Worm (Caenorhabditis elegans): ENCODE measurements around the gene Y44A6D.1.
A peak's percentile ranks its signal among the peaks of the same experiment; 100 is the strongest.

Y44A6D.1 gene

ce11 chrV:20830409-20830808 is 40.6 kb upstream of the Y44A6D.1 start:
- no peak for TF ChIP-seq elt-3 (tag; optimal IDR thresholded peaks at IDR 0.05)
- no peak for TF ChIP-seq nhr-28 (tag; optimal IDR thresholded peaks at IDR 0.05)
- TF ChIP-seq grh-1 (GFP tag; IDR thresholded peaks at IDR 0.05): no peak
- no peak for TF ChIP-seq fkh-10 (GFP tag; optimal IDR thresholded peaks at IDR 0.05)

ce11 chrV:20829511-20829910 is 39.7 kb upstream of the Y44A6D.1 start, which contains the start of gene num-1:
Gene num-1 (plus strand): TSS chrV:20829811.
- TF ChIP-seq pag-3 (tag; optimal IDR thresholded peaks at IDR 0.05; ENCODE audit: borderline replicate concordance, insufficient read depth) (no peak), zag-1 (tag; optimal IDR thresholded peaks at IDR 0.05) (no peak), lir-3 (tag; optimal IDR thresholded peaks at IDR 0.05; ENCODE audit: poor library complexity) (no peak), sptf-1 (tag; optimal IDR thresholded peaks at IDR 0.05) (no peak), ces-1 (GFP tag; optimal IDR thresholded peaks at IDR 0.05) (no peak), efl-1 (optimal IDR thresholded peaks at IDR 0.05) (no peak), efl-1 (GFP tag; optimal IDR thresholded peaks at IDR 0.05 in 1 of 2) (no peak), unc-130 (tag; optimal IDR thresholded peaks at IDR 0.05) (no peak), aha-1 (tag; optimal IDR thresholded peaks at IDR 0.05) (no peak), alr-1 (tag; optimal IDR thresholded peaks at IDR 0.05; ENCODE audit: borderline replicate concordance) (no peak), jun-1 (tag; optimal IDR thresholded peaks at IDR 0.05) (no peak), nhr-77 (tag; optimal IDR thresholded peaks at IDR 0.05) (no peak), lsy-2 (tag; optimal IDR thresholded peaks at IDR 0.05) (no peak)

ce11 chrV:20828820-20829219 is 39.0 kb upstream of the Y44A6D.1 start, which contains the start of gene sbt-1:
Gene sbt-1 (minus strand): TSS chrV:20828881.
- TF ChIP-seq lin-15B (tag; optimal IDR thresholded peaks at IDR 0.05) (peak; percentile 23), nhr-19 (GFP tag; conservative IDR thresholded peaks at IDR 0.05) (peak; percentile 12; the same call in 1 of the 2 replicates), swsn-7 (tag; optimal IDR thresholded peaks at IDR 0.05) (peak; percentile 78), unc-98 (GFP tag; IDR thresholded peaks at IDR 0.05) (no peak), isw-1 (GFP tag; IDR thresholded peaks at IDR 0.05) (peak; percentile 69), tbx-2 (tag; optimal IDR thresholded peaks at IDR 0.05) (peak; percentile 63), snpc-4 (tag; optimal IDR thresholded peaks at IDR 0.05) (peak; percentile 18), skn-1 (tag; optimal IDR thresholded peaks at IDR 0.05) (peak; percentile 11), Y116A8C.19 (tag; optimal IDR thresholded peaks at IDR 0.05; ENCODE audit: borderline replicate concordance) (no peak), fkh-8 (tag; optimal IDR thresholded peaks at IDR 0.05) (peak; percentile 93), zip-4 (GFP tag; optimal IDR thresholded peaks at IDR 0.05) (no peak), mep-1 (tag; optimal IDR thresholded peaks at IDR 0.05) (peak; percentile 58), lin-13 (GFP tag; optimal IDR thresholded peaks at IDR 0.05) (peak; percentile 27), egl-13 (tag; optimal IDR thresholded peaks at IDR 0.05) (peak; percentile 30), F16B12.6 (tag; optimal IDR thresholded peaks at IDR 0.05) (peak; percentile 2), nhr-12 (tag; optimal IDR thresholded peaks at IDR 0.05) (no peak), vab-15 (tag; optimal IDR thresholded peaks at IDR 0.05) (no peak), fkh-4 (tag; optimal IDR thresholded peaks at IDR 0.05; ENCODE audit: borderline replicate concordance) (no peak), dsc-1 (tag; optimal IDR thresholded peaks at IDR 0.05) (peak; percentile 38), mdl-1 (tag; optimal IDR thresholded peaks at IDR 0.05) (peak in 1 of 2 experiments; percentile 45), unc-30 (tag; optimal IDR thresholded peaks at IDR 0.05) (no peak), nhr-71 (tag; optimal IDR thresholded peaks at IDR 0.05) (peak; percentile 75), nhr-20 (tag; optimal IDR thresholded peaks at IDR 0.05) (peak; percentile 5), aly-2 (tag; optimal IDR thresholded peaks at IDR 0.05) (peak; percentile 2), hpl-2 (GFP tag; optimal IDR thresholded peaks at IDR 0.05) (no peak), lin-14 (GFP tag; optimal IDR thresholded peaks at IDR 0.05) (peak; percentile 90), tlp-1 (tag; optimal IDR thresholded peaks at IDR 0.05) (no peak), unc-130 (tag; optimal IDR thresholded peaks at IDR 0.05) (no peak), zag-1 (tag; optimal IDR thresholded peaks at IDR 0.05) (peak; percentile 2), hlh-4 (tag; optimal IDR thresholded peaks at IDR 0.05) (no peak), fkh-10 (GFP tag; optimal IDR thresholded peaks at IDR 0.05) (peak; percentile 75), ets-5 (GFP tag; IDR thresholded peaks at IDR 0.05) (no peak), nhr-11 (tag; optimal IDR thresholded peaks at IDR 0.05) (no peak), unc-86 (tag; optimal IDR thresholded peaks at IDR 0.05) (peak; percentile 86), lin-35 (GFP tag; optimal IDR thresholded peaks at IDR 0.05) (peak in 1 of 2 experiments; percentile 63), lin-39 (tag; optimal IDR thresholded peaks at IDR 0.05) (no peak), alr-1 (tag; optimal IDR thresholded peaks at IDR 0.05; ENCODE audit: borderline replicate concordance) (no peak), elt-3 (tag; optimal IDR thresholded peaks at IDR 0.05) (no peak)

Measured in whole organism, L1 larva.